Worm (Caenorhabditis elegans): ENCODE measurements around the gene mfsd-13.2.

- TF ChIP-seq nhr-11 (tag; optimal IDR thresholded peaks at IDR 0.05) (no peak), sox-2 (GFP tag; IDR thresholded peaks at IDR 0.05) (no peak)
Observed at ce11 chrII:7168712-7169111, 3.1 kb upstream of the mfsd-13.2 start, which contains the start of gene col-36.

All from whole organism, late embryonic.